Fruit fly (Drosophila melanogaster): ENCODE results near the gene epsilonCOP.

epsilonCOP gene

DNA sequence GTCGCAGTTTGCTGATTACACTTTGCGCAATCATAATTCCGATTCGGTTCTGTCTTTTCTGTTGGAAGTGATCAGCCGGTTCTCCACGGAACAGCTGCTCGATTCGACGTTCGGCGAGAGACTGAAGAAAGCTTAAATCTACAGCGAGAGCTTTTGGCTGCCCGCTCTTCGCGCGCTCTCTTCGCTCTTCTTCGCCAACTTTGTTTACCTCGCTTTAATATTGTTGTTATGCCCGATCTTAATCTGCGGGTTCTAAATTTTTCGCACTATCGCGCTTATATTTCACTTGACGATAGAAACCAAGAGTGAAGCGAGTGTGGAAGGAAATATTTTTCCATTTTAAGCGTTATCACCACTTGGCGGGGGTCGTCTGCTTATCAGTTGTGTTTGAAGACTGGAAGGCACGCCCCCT is 5.5 kb downstream of the epsilonCOP start, which contains the start of gene CG9547 (continued):
- TF ChIP-seq chinmo (GFP tag; IDR thresholded peaks at IDR 0.05; ENCODE audit: partially characterized antibody), result peak; percentile 77; the same call in 2 of the 4 replicates
- no peak for TF ChIP-seq CG2202 (tag; optimal IDR thresholded peaks at IDR 0.05)
- peak; percentile 54 for TF ChIP-seq CG15514 (GFP tag; optimal IDR thresholded peaks at IDR 0.05)
- no peak for TF ChIP-seq eve (GFP tag; optimal IDR thresholded peaks at IDR 0.05)
- TF ChIP-seq BtbVII (GFP tag; optimal IDR thresholded peaks at IDR 0.05), result peak; percentile 53
- TF ChIP-seq CG15479 (GFP tag; optimal IDR thresholded peaks at IDR 0.05), result no peak
- no peak for TF ChIP-seq tx (GFP tag; optimal IDR thresholded peaks at IDR 0.05)
- peak; percentile 41; the same call in 1 of the 2 replicates for TF ChIP-seq slbo (GFP tag; IDR thresholded peaks at IDR 0.05)
- no peak for TF ChIP-seq NK7.1 (GFP tag; optimal IDR thresholded peaks at IDR 0.05)
- no peak for TF ChIP-seq CG1603 (tag; optimal IDR thresholded peaks at IDR 0.05)
- TF ChIP-seq nom (GFP tag; optimal IDR thresholded peaks at IDR 0.05), result peak; percentile 48
- TF ChIP-seq H15 (GFP tag; IDR thresholded peaks at IDR 0.05), result no peak
- no peak for TF ChIP-seq TFAM (GFP tag; optimal IDR thresholded peaks at IDR 0.05)
- TF ChIP-seq Fer3 (tag; optimal IDR thresholded peaks at IDR 0.05), result peak; percentile 9
- no peak for TF ChIP-seq nmo (GFP tag; optimal IDR thresholded peaks at IDR 0.05)
- no peak for TF ChIP-seq Sox100B (GFP tag; optimal IDR thresholded peaks at IDR 0.05)
- no peak for TF ChIP-seq vnd (GFP tag; IDR thresholded peaks at IDR 0.05; ENCODE audit: partially characterized antibody)
- TF ChIP-seq CG7357 (GFP tag; IDR thresholded peaks at IDR 0.05), result no peak
- no peak for TF ChIP-seq HLH3B (GFP tag; IDR thresholded peaks at IDR 0.05)
- no peak for TF ChIP-seq pb (GFP tag; optimal IDR thresholded peaks at IDR 0.05)
- TF ChIP-seq CG9215 (GFP tag; IDR thresholded peaks at IDR 0.05), result no peak
- no peak for TF ChIP-seq CG11398 (GFP tag; optimal IDR thresholded peaks at IDR 0.05)
- no peak for TF ChIP-seq Asciz (GFP tag; optimal IDR thresholded peaks at IDR 0.05)
- no peak for TF ChIP-seq dm (GFP tag; optimal IDR thresholded peaks at IDR 0.05)
- no peak for TF ChIP-seq tap (tag; optimal IDR thresholded peaks at IDR 0.05)
- TF ChIP-seq schlank (tag; optimal IDR thresholded peaks at IDR 0.05), result no peak
- peak; percentile 3 for TF ChIP-seq grau (tag; optimal IDR thresholded peaks at IDR 0.05)
- TF ChIP-seq her (GFP tag; optimal IDR thresholded peaks at IDR 0.05), result peak; percentile 3
- TF ChIP-seq kni (GFP tag; optimal IDR thresholded peaks at IDR 0.05), result no peak
- TF ChIP-seq tgo (GFP tag; IDR thresholded peaks at IDR 0.05), result no peak
- no peak for TF ChIP-seq zfh1 (GFP tag; IDR thresholded peaks at IDR 0.05)
- TF ChIP-seq YL-1 (GFP tag; optimal IDR thresholded peaks at IDR 0.05), result peak; percentile 4
- no peak for TF ChIP-seq CG18476 (GFP tag; optimal IDR thresholded peaks at IDR 0.05)
- TF ChIP-seq sc (optimal IDR thresholded peaks at IDR 0.05), result no peak
- no peak for TF ChIP-seq sc (GFP tag; optimal IDR thresholded peaks at IDR 0.05)
- TF ChIP-seq org-1 (GFP tag; optimal IDR thresholded peaks at IDR 0.05), result no peak
- TF ChIP-seq CG17385 (GFP tag; optimal IDR thresholded peaks at IDR 0.05), result peak; percentile 74
- TF ChIP-seq chif (GFP tag; optimal IDR thresholded peaks at IDR 0.05), result no peak
- peak; percentile 53 for TF ChIP-seq gro (GFP tag; optimal IDR thresholded peaks at IDR 0.05)
- no peak for TF ChIP-seq CG7271 (tag; optimal IDR thresholded peaks at IDR 0.05)
- peak; percentile 30; the same call in 1 of the 2 replicates for TF ChIP-seq CG9932 (GFP tag; IDR thresholded peaks at IDR 0.05)
- TF ChIP-seq CG18599 (GFP tag; optimal IDR thresholded peaks at IDR 0.05), result peak; percentile 27
- TF ChIP-seq sr (GFP tag; IDR thresholded peaks at IDR 0.05), result no peak
- no peak for TF ChIP-seq CG15696 (tag; optimal IDR thresholded peaks at IDR 0.05)
- TF ChIP-seq Sry-δ (GFP tag; optimal IDR thresholded peaks at IDR 0.05), result no peak
- TF ChIP-seq slp2 (GFP tag; optimal IDR thresholded peaks at IDR 0.05), result no peak
- no peak for TF ChIP-seq Hmx (GFP tag; optimal IDR thresholded peaks at IDR 0.05)
- no peak for TF ChIP-seq E2f1 (GFP tag; IDR thresholded peaks at IDR 0.05)
- TF ChIP-seq Ravus (GFP tag; IDR thresholded peaks at IDR 0.05), result no peak
- TF ChIP-seq Kr (GFP tag; optimal IDR thresholded peaks at IDR 0.05), result no peak
- peak; percentile 21 for TF ChIP-seq nau (GFP tag; optimal IDR thresholded peaks at IDR 0.05)
- no peak for TF ChIP-seq usp (GFP tag; optimal IDR thresholded peaks at IDR 0.05)

All from whole organism, embryonic.